Worm (Caenorhabditis elegans): ENCODE results near the gene ttr-53.

DNA sequence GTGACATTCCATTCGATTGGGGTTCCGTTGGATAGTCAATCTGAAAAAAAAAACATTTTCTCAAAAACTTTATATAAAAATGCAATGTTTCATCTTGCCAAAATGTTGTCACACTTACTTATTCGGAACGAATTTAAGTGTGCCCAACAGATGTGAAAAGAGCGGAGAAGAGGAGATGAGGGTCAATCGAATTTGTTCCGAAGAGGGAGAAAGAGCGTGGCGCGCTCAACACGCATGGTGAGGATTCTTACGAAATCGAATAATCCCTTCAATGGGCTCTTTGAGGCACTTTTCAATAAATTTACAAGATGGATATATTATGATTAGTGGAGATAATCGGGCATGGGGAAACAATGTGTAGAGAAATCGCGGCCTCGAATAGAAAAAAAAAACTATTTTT lies 13.0 kb downstream of the ttr-53 start:
- TF ChIP-seq ztf-23 (GFP tag; IDR thresholded peaks at IDR 0.05) (no peak), ztf-29 (GFP tag; IDR thresholded peaks at IDR 0.05) (no peak), med-1 (GFP tag; optimal IDR thresholded peaks at IDR 0.05; ENCODE audit: insufficient read depth) (no peak), flt-1 (GFP tag; IDR thresholded peaks at IDR 0.05) (no peak), ref-1 (GFP tag; conservative IDR thresholded peaks at IDR 0.05) (no peak), tab-1 (GFP tag; IDR thresholded peaks at IDR 0.05) (no peak)

All from whole organism, midembryonic.